Worm (Caenorhabditis elegans) whole organism, L3 larva: ENCODE results near the gene C35A5.4.

Experiments used
- R02D3.7 ChIP-seq: fragments of 150-350 bp; optimal IDR thresholded peaks from 2 replicates; lab custom pipeline; 2014; ENCODE audit warnings: missing biosample characterization, missing genetic modification characterization
- ZK546.5 ChIP-seq: sonication (generic microtip); optimal IDR thresholded peaks from 2 replicates; lab custom pipeline; 2017; ENCODE audit warnings: missing biosample characterization, missing genetic modification characterization
- ama-1 ChIP-seq: fragments of 150-350 bp; optimal IDR thresholded peaks from 2 replicates; lab custom pipeline; 2018
- ceh-16 ChIP-seq: sonication (generic microtip); optimal IDR thresholded peaks from 2 replicates; lab custom pipeline; 2017; ENCODE audit warnings: missing biosample characterization, missing genetic modification characterization
- ceh-28 ChIP-seq: fragments of 150-350 bp; optimal IDR thresholded peaks from 2 replicates; lab custom pipeline; 2014; ENCODE audit warnings: missing biosample characterization, missing genetic modification reagents, missing genetic modification characterization
- ceh-82 ChIP-seq: fragments of 150-350 bp; optimal IDR thresholded peaks from 2 replicates; lab custom pipeline; 2014; ENCODE audit warnings: missing biosample characterization, missing genetic modification characterization
- ceh-9 ChIP-seq: sonication (generic microtip); optimal IDR thresholded peaks from 2 replicates; lab custom pipeline; 2018; ENCODE audit warnings: missing biosample characterization, missing genetic modification characterization
- daf-12 ChIP-seq: fragments of 150-350 bp; optimal IDR thresholded peaks from 2 replicates; lab custom pipeline; 2014; ENCODE audit warnings: missing biosample characterization, missing genetic modification reagents, missing genetic modification characterization
- egl-27 ChIP-seq: sonication (generic microtip); optimal IDR thresholded peaks from 4 replicates; lab custom pipeline; 2017; ENCODE audit warnings: missing biosample characterization, missing genetic modification reagents, missing genetic modification characterization
- egl-5 ChIP-seq: fragments of 150-350 bp; optimal IDR thresholded peaks from 2 replicates; lab custom pipeline; 2017; ENCODE audit warnings: missing biosample characterization, missing genetic modification reagents, missing genetic modification characterization, inconsistent platforms
- elt-1 ChIP-seq: fragments of 150-350 bp; optimal IDR thresholded peaks from 2 replicates; lab custom pipeline; 2014; ENCODE audit warnings: missing biosample characterization, missing genetic modification characterization
- elt-2 ChIP-seq: sonication (generic microtip); optimal IDR thresholded peaks from 2 replicates; lab custom pipeline; 2016; ENCODE audit warnings: missing genetic modification reagents, mild to moderate bottlenecking, missing genetic modification characterization, missing compliant biosample characterization
- elt-3 ChIP-seq, 3 experiments: fragments of 150-350 bp in 1 of 3; sonication (generic microtip) in 2 of 3; optimal IDR thresholded peaks; 2 replicates in 2 of 3; 4 replicates in 1 of 3; lab custom pipeline; 2014 to 2017; ENCODE audit warnings: missing biosample characterization in 3 of 3, missing genetic modification characterization in 3 of 3
- eor-1 ChIP-seq, 2 experiments: fragments of 150-350 bp; optimal IDR thresholded peaks; 2 replicates each; lab custom pipeline; 2014 to 2018; ENCODE audit warnings: missing biosample characterization in 2 of 2, missing genetic modification characterization in 2 of 2
- fkh-2 ChIP-seq: fragments of 150-350 bp; optimal IDR thresholded peaks from 2 replicates; lab custom pipeline; 2014; ENCODE audit warnings: missing biosample characterization, missing genetic modification reagents, missing genetic modification characterization
- hmg-11 ChIP-seq: sonication (generic microtip); optimal IDR thresholded peaks from 2 replicates; lab custom pipeline; 2016; ENCODE audit warnings: missing genetic modification characterization, missing compliant biosample characterization
- lin-15B ChIP-seq: fragments of 150-350 bp; optimal IDR thresholded peaks from 2 replicates; lab custom pipeline; 2014; ENCODE audit warnings: missing biosample characterization, missing genetic modification characterization
- lin-39 ChIP-seq: fragments of 150-350 bp; optimal IDR thresholded peaks from 2 replicates; lab custom pipeline; 2018; ENCODE audit warnings: missing biosample characterization, missing genetic modification reagents, missing genetic modification characterization
- mdl-1 ChIP-seq: fragments of 150-350 bp; optimal IDR thresholded peaks from 2 replicates; lab custom pipeline; 2014; ENCODE audit warnings: missing biosample characterization, missing genetic modification characterization
- mml-1 ChIP-seq: fragments of 150-350 bp; sonication (generic microtip); optimal IDR thresholded peaks from 3 replicates; lab custom pipeline; 2014; ENCODE audit warnings: missing biosample characterization, missing genetic modification characterization
- nfya-1 ChIP-seq: sonication (generic microtip); optimal IDR thresholded peaks from 2 replicates; lab custom pipeline; 2017; ENCODE audit warnings: missing genetic modification characterization, mild to moderate bottlenecking, missing compliant biosample characterization, antibody characterized with exemption, moderate library complexity; ENCODE audit not compliant: insufficient read depth
- nhr-12 ChIP-seq: fragments of 150-350 bp; optimal IDR thresholded peaks from 2 replicates; lab custom pipeline; 2014; ENCODE audit warnings: missing biosample characterization, missing genetic modification characterization
- nhr-23 ChIP-seq: fragments of 150-350 bp; optimal IDR thresholded peaks from 2 replicates; lab custom pipeline; 2014; ENCODE audit warnings: missing biosample characterization, missing genetic modification reagents, missing genetic modification characterization
- nhr-237 ChIP-seq: fragments of 150-350 bp; optimal IDR thresholded peaks from 2 replicates; lab custom pipeline; 2014; ENCODE audit warnings: missing biosample characterization, missing genetic modification characterization
- nhr-25 ChIP-seq: sonication (generic microtip); optimal IDR thresholded peaks from 2 replicates; lab custom pipeline; 2017; ENCODE audit warnings: missing biosample characterization, missing genetic modification characterization
- nhr-28 ChIP-seq: fragments of 150-350 bp; optimal IDR thresholded peaks from 2 replicates; lab custom pipeline; 2014; ENCODE audit warnings: missing biosample characterization, missing genetic modification characterization
- nhr-43 ChIP-seq: sonication (generic microtip); optimal IDR thresholded peaks from 2 replicates; lab custom pipeline; 2016; ENCODE audit warnings: mild to moderate bottlenecking, missing genetic modification characterization, missing compliant biosample characterization; ENCODE audit not compliant: poor library complexity, severe bottlenecking
- nhr-67 ChIP-seq: fragments of 150-350 bp; optimal IDR thresholded peaks from 2 replicates; lab custom pipeline; 2014; ENCODE audit warnings: missing biosample characterization, missing genetic modification characterization
- nhr-76 ChIP-seq: fragments of 150-350 bp; sonication (generic microtip); optimal IDR thresholded peaks from 5 replicates; lab custom pipeline; 2014; ENCODE audit warnings: missing biosample characterization, missing genetic modification characterization
- nhr-77 ChIP-seq: fragments of 150-350 bp; optimal IDR thresholded peaks from 2 replicates; lab custom pipeline; 2014; ENCODE audit warnings: missing biosample characterization, missing genetic modification characterization
- pha-4 ChIP-seq: fragments of 150-350 bp; optimal IDR thresholded peaks from 2 replicates; lab custom pipeline; 2014; ENCODE audit warnings: missing biosample characterization, missing genetic modification reagents, missing genetic modification characterization
- pqm-1 ChIP-seq: fragments of 150-350 bp; optimal IDR thresholded peaks from 2 replicates; lab custom pipeline; 2017; ENCODE audit warnings: missing biosample characterization, missing genetic modification characterization, inconsistent platforms
- sea-2 ChIP-seq: fragments of 150-350 bp; sonication (generic microtip); optimal IDR thresholded peaks from 4 replicates; lab custom pipeline; 2014; ENCODE audit warnings: missing biosample characterization, missing genetic modification reagents, missing genetic modification characterization
- skn-1 ChIP-seq: fragments of 150-350 bp; optimal IDR thresholded peaks from 2 replicates; lab custom pipeline; 2014; ENCODE audit warnings: missing biosample characterization, missing genetic modification characterization
- snpc-4 ChIP-seq: fragments of 150-350 bp; optimal IDR thresholded peaks from 2 replicates; lab custom pipeline; 2014; ENCODE audit warnings: missing biosample characterization, missing genetic modification characterization
- tbx-2 ChIP-seq: sonication (generic microtip); optimal IDR thresholded peaks from 2 replicates; lab custom pipeline; 2016; ENCODE audit warnings: mild to moderate bottlenecking, missing genetic modification characterization, missing compliant biosample characterization
- unc-39 ChIP-seq: sonication (generic microtip); optimal IDR thresholded peaks from 4 replicates; lab custom pipeline; 2017; ENCODE audit warnings: missing biosample characterization, missing genetic modification characterization
- unc-62 ChIP-seq: fragments of 150-350 bp; sonication (generic microtip); optimal IDR thresholded peaks from 4 replicates; lab custom pipeline; 2014; ENCODE audit warnings: missing biosample characterization, missing genetic modification reagents, missing genetic modification characterization
- zag-1 ChIP-seq: fragments of 150-350 bp; optimal IDR thresholded peaks from 2 replicates; lab custom pipeline; 2014; ENCODE audit warnings: missing biosample characterization, missing genetic modification characterization
- ztf-11 ChIP-seq: fragments of 150-350 bp; optimal IDR thresholded peaks from 2 replicates; lab custom pipeline; 2014; ENCODE audit warnings: missing biosample characterization, missing genetic modification characterization

Gene C35A5.4

DNA sequence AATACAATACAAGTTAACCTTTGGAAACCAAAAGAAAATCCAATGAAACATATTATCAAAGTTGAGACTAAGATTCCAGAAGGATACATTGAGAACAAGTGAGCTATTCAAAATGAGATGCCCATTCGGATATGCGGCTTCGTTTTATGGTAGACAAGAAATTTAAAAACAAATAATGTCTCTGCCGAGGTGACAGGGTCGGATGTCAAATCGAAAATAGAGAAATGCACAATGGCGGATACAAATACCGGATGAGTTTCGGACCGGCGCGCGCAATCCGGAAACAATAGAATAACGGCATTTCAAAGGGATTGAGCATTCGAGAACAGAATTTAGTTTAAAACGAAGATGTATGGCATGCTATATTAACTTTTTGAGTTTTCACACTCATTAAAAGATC, 33.6 kb upstream of the C35A5.4 start, which contains the start of gene F22E12.3:
TSS of gene F22E12.3 (minus strand) at position 101 of the 400 bp plus-strand sequence.
- TF ChIP-seq ama-1 (lab: Kevin White, UChicago) (peak; percentile 10), mdl-1 (no peak), unc-62 (GFP tag; lab: Kevin White, UChicago) (no peak)

ce11 chrV:10464160-10464559, 32.7 kb upstream of the C35A5.4 start:
- no peak for TF ChIP-seq tbx-2 (tag; lab: Kevin White, UChicago)
- no peak for TF ChIP-seq nhr-77 (tag; lab: Kevin White, UChicago)
- TF ChIP-seq nhr-25 (tag; lab: Kevin White, UChicago): no peak
- TF ChIP-seq ceh-16: no peak
- TF ChIP-seq elt-1: no peak
- no peak for TF ChIP-seq ceh-82 (tag; lab: Kevin White, UChicago)
- no peak for TF ChIP-seq pha-4 (tag; lab: Kevin White, UChicago)
- no peak for TF ChIP-seq lin-39 (tag; lab: Kevin White, UChicago)
- no peak for TF ChIP-seq egl-5 (tag; lab: Kevin White, UChicago)
- no peak for TF ChIP-seq fkh-2 (tag; lab: Kevin White, UChicago)
- TF ChIP-seq ztf-11: no peak
- no peak for TF ChIP-seq hmg-11 (tag; lab: Kevin White, UChicago)
- TF ChIP-seq, all 47 proteins: peak for 0

DNA sequence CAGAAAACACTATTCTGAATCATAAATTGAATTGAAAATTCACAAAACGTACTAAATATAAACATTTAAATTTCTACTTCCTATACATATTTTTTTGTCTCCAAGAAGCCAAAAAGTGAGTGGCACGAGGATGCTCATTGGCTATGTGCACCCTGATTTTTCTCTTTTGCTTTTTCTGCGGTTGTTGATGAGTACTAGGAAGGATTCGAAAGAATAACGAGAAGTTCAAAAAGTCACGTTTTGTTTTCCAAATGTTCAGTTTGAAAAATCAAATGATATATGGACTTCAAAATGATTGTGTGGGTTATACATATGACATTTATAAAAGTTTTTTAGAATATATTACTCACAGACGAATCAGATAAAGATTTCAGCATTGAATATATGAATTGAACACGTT, 32.1 kb upstream of the C35A5.4 start:
- TF ChIP-seq nhr-12 (tag; lab: Kevin White, UChicago) (no peak), nfya-1 (tag; lab: Kevin White, UChicago) (peak; percentile 39), unc-62 (GFP tag; lab: Kevin White, UChicago) (no peak), zag-1 (tag; lab: Kevin White, UChicago) (no peak), nhr-43 (peak; percentile 14), ama-1 (lab: Kevin White, UChicago) (peak; percentile 1), lin-39 (tag; lab: Kevin White, UChicago) (peak; percentile 26)
- TF ChIP-seq, all 47 proteins: peak for 4

- no peak for TF ChIP-seq nhr-43
- no peak for TF ChIP-seq tbx-2 (tag; lab: Kevin White, UChicago)
- TF ChIP-seq mml-1 (tag; lab: Kevin White, UChicago): no peak
- TF ChIP-seq pqm-1: no peak
These were observed 31.4 kb upstream of the C35A5.4 start for ce11 chrV:10465478-10465877.

DNA sequence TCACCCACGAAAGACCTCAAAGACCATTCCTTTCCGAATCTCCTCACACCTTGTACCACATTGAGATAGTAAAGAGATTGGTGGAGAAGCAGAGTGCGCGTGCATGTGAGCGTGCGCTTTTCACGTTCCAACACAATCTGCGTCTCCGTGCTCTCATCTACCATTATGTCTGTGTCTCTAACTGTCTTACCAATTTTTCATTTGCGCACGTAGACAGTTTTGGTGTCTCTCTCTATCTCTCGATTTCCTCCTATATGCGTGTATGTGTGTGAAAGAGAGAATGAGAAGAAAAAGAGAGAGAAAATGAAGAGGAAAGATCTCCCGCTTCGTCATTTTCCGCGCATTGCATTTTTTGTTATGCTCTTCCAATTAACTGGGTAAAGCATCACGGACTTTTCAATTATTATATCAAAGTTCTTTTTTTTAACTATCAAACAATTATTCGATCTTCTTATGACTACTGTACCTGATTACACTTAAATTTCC, 30.2 kb upstream of the C35A5.4 start:
- peak; percentile 99 for TF ChIP-seq nhr-25 (tag; lab: Kevin White, UChicago)
- TF ChIP-seq ceh-28 (tag; lab: Kevin White, UChicago): peak; percentile 87
- TF ChIP-seq pha-4 (tag; lab: Kevin White, UChicago): peak; percentile 99
- TF ChIP-seq ceh-16: peak; percentile 28
- TF ChIP-seq ztf-11: no peak
- TF ChIP-seq daf-12 (tag; lab: Kevin White, UChicago): peak; percentile 22
- no peak for TF ChIP-seq nhr-67 (tag; lab: Kevin White, UChicago)
- peak; percentile 50 for TF ChIP-seq elt-1
- TF ChIP-seq mml-1 (tag; lab: Kevin White, UChicago): peak; percentile 72
- TF ChIP-seq sea-2 (GFP tag; lab: Kevin White, UChicago): no peak
- TF ChIP-seq nhr-237: no peak
- no peak for TF ChIP-seq nhr-77 (tag; lab: Kevin White, UChicago)
- peak; percentile 85 for TF ChIP-seq egl-5 (tag; lab: Kevin White, UChicago)
- TF ChIP-seq fkh-2 (tag; lab: Kevin White, UChicago): no peak
- TF ChIP-seq zag-1 (tag; lab: Kevin White, UChicago): peak; percentile 58
- TF ChIP-seq nhr-28 (tag; lab: Kevin White, UChicago): no peak
- TF ChIP-seq elt-2 (tag; lab: Kevin White, UChicago): peak; percentile 85
- peak; percentile 82 for TF ChIP-seq ama-1 (lab: Kevin White, UChicago)
- peak; percentile 65 for TF ChIP-seq nhr-76 (tag; lab: Kevin White, UChicago)
- no peak for TF ChIP-seq ceh-9 (tag; lab: Kevin White, UChicago)
- peak; percentile 70 for TF ChIP-seq snpc-4 (tag; lab: Kevin White, UChicago)
- peak; percentile 87 for TF ChIP-seq hmg-11 (tag; lab: Kevin White, UChicago)
- TF ChIP-seq lin-39 (tag; lab: Kevin White, UChicago): peak; percentile 94
- no peak for TF ChIP-seq unc-39 (tag; lab: Kevin White, UChicago)
- TF ChIP-seq R02D3.7 (tag; lab: Kevin White, UChicago): peak; percentile 78
- peak in 2 of 3 experiments; percentile 80 to 91 for TF ChIP-seq elt-3 (tag; optimal IDR thresholded peaks at IDR 0.05; lab: Kevin White, UChicago)
- TF ChIP-seq eor-1 (tag; optimal IDR thresholded peaks at IDR 0.05; lab: Kevin White, UChicago): no peak
- TF ChIP-seq nfya-1 (tag; lab: Kevin White, UChicago): peak; percentile 95
- TF ChIP-seq nhr-23 (tag; lab: Kevin White, UChicago): peak; percentile 96
- TF ChIP-seq nhr-12 (tag; lab: Kevin White, UChicago): no peak
- TF ChIP-seq pqm-1: peak; percentile 96
- TF ChIP-seq ZK546.5 (tag; lab: Kevin White, UChicago): no peak
- TF ChIP-seq skn-1 (tag; lab: Kevin White, UChicago): peak; percentile 44
- peak; percentile 86 for TF ChIP-seq unc-62 (GFP tag; lab: Kevin White, UChicago)
- TF ChIP-seq ceh-82 (tag; lab: Kevin White, UChicago): peak; percentile 53
- TF ChIP-seq nhr-43: peak; percentile 93
- TF ChIP-seq egl-27: peak; percentile 84
- TF ChIP-seq mdl-1: peak; percentile 98
- peak; percentile 73 for TF ChIP-seq lin-15B (tag; lab: Kevin White, UChicago)
- peak; percentile 81 for TF ChIP-seq tbx-2 (tag; lab: Kevin White, UChicago)
